Worm (Caenorhabditis elegans) whole organism, young adult: ENCODE data around the gene bath-37.

Source experiments
- B0336.3 ChIP-seq: fragments of 200-800 bp; sonication (Bioruptor generic); IDR thresholded peaks from 2 replicates; pipeline ENCODE4 v1.3.6; 2022; ENCODE audit warnings: missing genetic modification characterization, missing compliant biosample characterization
- T07F8.4 ChIP-seq: sonication (generic microtip); optimal IDR thresholded peaks from 2 replicates; lab custom pipeline; 2016; ENCODE audit warnings: mild to moderate bottlenecking, missing genetic modification characterization, moderate library complexity, missing compliant biosample characterization
- ZK185.1 ChIP-seq: sonication (generic microtip); optimal IDR thresholded peaks from 2 replicates; lab custom pipeline; 2016; ENCODE audit warnings: mild to moderate bottlenecking, missing genetic modification characterization, missing compliant biosample characterization; ENCODE audit not compliant: poor library complexity, severe bottlenecking
- ama-1 ChIP-seq, 3 experiments: fragments of 150-350 bp in 1 of 3; sonication (generic microtip) in 2 of 3; optimal IDR thresholded peaks; 2 replicates each; lab custom pipeline; 2014 to 2018; ENCODE audit warnings: missing biosample characterization in 2 of 3, missing genetic modification characterization in 2 of 3, missing genetic modification reagents in 2 of 3
- attf-3 ChIP-seq: fragments of 200-800 bp; sonication (Bioruptor generic); conservative IDR thresholded peaks from 2 replicates; pipeline ENCODE4 v1.3.6; 2022; ENCODE audit warnings: missing genetic modification reagents, missing genetic modification characterization, missing compliant biosample characterization
- attf-5 ChIP-seq: fragments of 200-800 bp; sonication (Bioruptor generic); optimal IDR thresholded peaks from 2 replicates; lab custom pipeline; 2018; ENCODE audit warnings: mild to moderate bottlenecking, missing genetic modification characterization, missing compliant biosample characterization
- rec-8 ChIP-seq, 2 experiments: sonication (generic microtip); optimal IDR thresholded peaks; 2 replicates each; lab custom pipeline; 2016; ENCODE audit warnings: mild to moderate bottlenecking in 2 of 2, missing genetic modification characterization in 2 of 2, missing genetic modification reagents in 2 of 2, missing genotype in 2 of 2, missing biosample characterization in 1 of 2, missing compliant biosample characterization in 1 of 2, moderate library complexity in 1 of 2
- repo-1 ChIP-seq: sonication (generic microtip); optimal IDR thresholded peaks from 2 replicates; lab custom pipeline; 2017; ENCODE audit warnings: mild to moderate bottlenecking, missing genetic modification characterization, missing compliant biosample characterization
- snpc-4 ChIP-seq, 5 experiments: fragments of 150-350 bp in 1 of 5; sonication (generic microtip) in 4 of 5; optimal IDR thresholded peaks; 2 replicates each; lab custom pipeline; 2014 to 2018; ENCODE audit warnings: missing genetic modification characterization in 5 of 5, missing biosample characterization in 3 of 5, antibody characterized with exemption in 2 of 5, mild to moderate bottlenecking in 2 of 5, missing compliant biosample characterization in 2 of 5, missing genotype in 2 of 5, moderate library complexity in 2 of 5, missing genetic modification reagents in 1 of 5
- ztf-22 ChIP-seq: fragments of 200-800 bp; sonication (Bioruptor generic); optimal IDR thresholded peaks from 2 replicates; lab custom pipeline; 2018; ENCODE audit warnings: mild to moderate bottlenecking, missing genetic modification characterization, moderate library complexity, missing compliant biosample characterization

DNA sequence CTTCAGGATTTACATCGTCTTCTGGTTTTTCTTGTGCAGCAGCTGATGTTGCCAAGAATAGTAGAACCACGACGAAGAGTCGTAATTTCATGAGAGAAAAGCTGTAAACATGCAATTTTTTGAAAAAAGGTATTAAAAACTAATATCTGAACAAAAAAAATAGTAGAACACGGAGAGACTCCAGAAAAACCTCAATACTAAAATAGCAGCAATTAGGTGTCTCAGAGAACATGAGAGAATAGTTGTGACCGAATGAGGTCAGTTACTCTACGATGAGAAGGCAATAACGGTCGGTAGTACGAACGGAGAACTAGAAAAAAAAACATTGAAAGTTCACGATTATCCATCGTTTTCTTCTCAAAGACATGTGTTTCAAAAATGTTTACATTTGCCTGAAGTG lies 39.6 kb upstream of the bath-37 start, which contains the start of gene tgn-38:
- TF ChIP-seq ama-1 (optimal IDR thresholded peaks at IDR 0.05; lab: Kevin White, UChicago) = no peak
- TF ChIP-seq ama-1 (GFP tag; optimal IDR thresholded peaks at IDR 0.05; lab: Kevin White, UChicago) = no peak
- no peak for TF ChIP-seq snpc-4 (GFP tag; optimal IDR thresholded peaks at IDR 0.05; lab: Kevin White, UChicago)
- TF ChIP-seq snpc-4 (tag; optimal IDR thresholded peaks at IDR 0.05; lab: Kevin White, UChicago) = no peak
- TF ChIP-seq rec-8 (tag; optimal IDR thresholded peaks at IDR 0.05; lab: Kevin White, UChicago) = no peak
- no peak for TF ChIP-seq B0336.3 (GFP tag; lab: Robert Waterston, UW)
- no peak for TF ChIP-seq ztf-22
- TF ChIP-seq attf-3 (GFP tag; lab: Robert Waterston, UW) = no peak
- no peak for TF ChIP-seq ZK185.1
- TF ChIP-seq attf-5 (GFP tag; lab: Kevin White, UChicago) = no peak
- TF ChIP-seq T07F8.4 (tag; lab: Kevin White, UChicago) = no peak
- TF ChIP-seq repo-1 (tag; lab: Kevin White, UChicago) = no peak
